Worm (Caenorhabditis elegans): ENCODE results near the gene F56A8.4.

The F56A8.4 gene

ce11 chrIII:13310552-13310951 lies 47.5 kb downstream of the F56A8.4 start (continued):
- TF ChIP-seq egl-27 (tag; optimal IDR thresholded peaks at IDR 0.05), result no peak
- no peak for TF ChIP-seq tbx-2 (tag; optimal IDR thresholded peaks at IDR 0.05)
- no peak for TF ChIP-seq swsn-7 (tag; optimal IDR thresholded peaks at IDR 0.05)
- TF ChIP-seq rnt-1 (tag; optimal IDR thresholded peaks at IDR 0.05), result no peak
- no peak for TF ChIP-seq zip-4 (GFP tag; optimal IDR thresholded peaks at IDR 0.05)
- no peak for TF ChIP-seq lin-13 (GFP tag; optimal IDR thresholded peaks at IDR 0.05)
- TF ChIP-seq ceh-8 (GFP tag; optimal IDR thresholded peaks at IDR 0.05), result no peak
- no peak for TF ChIP-seq irx-1 (tag; optimal IDR thresholded peaks at IDR 0.05)
- TF ChIP-seq elt-2 (tag; optimal IDR thresholded peaks at IDR 0.05), result no peak
- no peak for TF ChIP-seq sptf-1 (tag; optimal IDR thresholded peaks at IDR 0.05)
- no peak for TF ChIP-seq aha-1 (tag; optimal IDR thresholded peaks at IDR 0.05)
- no peak for TF ChIP-seq lir-3 (tag; optimal IDR thresholded peaks at IDR 0.05; ENCODE audit: poor library complexity)
- TF ChIP-seq fkh-4 (tag; optimal IDR thresholded peaks at IDR 0.05; ENCODE audit: borderline replicate concordance), result no peak
- TF ChIP-seq pax-3 (tag; optimal IDR thresholded peaks at IDR 0.05), result no peak
- TF ChIP-seq egl-13 (tag; optimal IDR thresholded peaks at IDR 0.05), result no peak
- TF ChIP-seq snu-23 (GFP tag; optimal IDR thresholded peaks at IDR 0.05), result peak; percentile 57
- no peak for TF ChIP-seq nhr-85 (tag)
- TF ChIP-seq C16A3.4 (tag; optimal IDR thresholded peaks at IDR 0.05), result no peak
- no peak for TF ChIP-seq mef-2 (tag; optimal IDR thresholded peaks at IDR 0.05)
- TF ChIP-seq unc-86 (tag; optimal IDR thresholded peaks at IDR 0.05), result no peak
- TF ChIP-seq hlh-17 (GFP tag; optimal IDR thresholded peaks at IDR 0.05; ENCODE audit: borderline replicate concordance), result no peak
- TF ChIP-seq lin-35 (GFP tag; optimal IDR thresholded peaks at IDR 0.05), result peak; percentile 33 to 54
- TF ChIP-seq nhr-71 (tag; optimal IDR thresholded peaks at IDR 0.05), result peak; percentile 35
- TF ChIP-seq C34B4.2 (tag; optimal IDR thresholded peaks at IDR 0.05), result no peak
- no peak for TF ChIP-seq mdl-1 (tag; optimal IDR thresholded peaks at IDR 0.05)
- no peak for TF ChIP-seq grh-1 (GFP tag; IDR thresholded peaks at IDR 0.05)
- TF ChIP-seq dsc-1 (tag; optimal IDR thresholded peaks at IDR 0.05), result no peak
- TF ChIP-seq sox-4 (tag; optimal IDR thresholded peaks at IDR 0.05), result no peak
- TF ChIP-seq lin-39 (tag; optimal IDR thresholded peaks at IDR 0.05), result no peak
- TF ChIP-seq fos-1 (tag; optimal IDR thresholded peaks at IDR 0.05), result no peak
- no peak for TF ChIP-seq unc-62 (GFP tag; optimal IDR thresholded peaks at IDR 0.05)
- no peak for TF ChIP-seq blmp-1 (tag; optimal IDR thresholded peaks at IDR 0.05)
- TF ChIP-seq efl-3 (GFP tag; optimal IDR thresholded peaks at IDR 0.05), result no peak

ce11 chrIII:13313788-13314187 lies 50.7 kb downstream of the F56A8.4 start, which contains the start of gene Y43F4B.10:
TSS of gene Y43F4B.10 (plus strand) at chrIII:13314068.
- TF ChIP-seq ceh-82 (tag; optimal IDR thresholded peaks at IDR 0.05) (peak in 1 of 3 experiments; percentile 10), efl-1 (optimal IDR thresholded peaks at IDR 0.05) (peak; percentile 51 to 75), efl-1 (GFP tag; optimal IDR thresholded peaks at IDR 0.05 in 1 of 2) (peak; percentile 18 to 58), hlh-17 (GFP tag; optimal IDR thresholded peaks at IDR 0.05; ENCODE audit: borderline replicate concordance) (no peak), blmp-1 (tag; optimal IDR thresholded peaks at IDR 0.05) (peak; percentile 23), nhr-85 (tag) (peak; percentile 1), lin-13 (GFP tag; optimal IDR thresholded peaks at IDR 0.05) (peak; percentile 7), mep-1 (tag; optimal IDR thresholded peaks at IDR 0.05) (peak; percentile 45), skn-1 (tag; optimal IDR thresholded peaks at IDR 0.05) (no peak), F16B12.6 (tag; optimal IDR thresholded peaks at IDR 0.05) (peak; percentile 26), nhr-20 (tag; optimal IDR thresholded peaks at IDR 0.05) (peak; percentile 6), snpc-4 (tag; optimal IDR thresholded peaks at IDR 0.05) (peak; percentile 2), snu-23 (GFP tag; optimal IDR thresholded peaks at IDR 0.05) (peak; percentile 30), lin-35 (GFP tag; optimal IDR thresholded peaks at IDR 0.05) (peak; percentile 50 to 69), hlh-4 (tag; optimal IDR thresholded peaks at IDR 0.05) (no peak), nhr-47 (tag; optimal IDR thresholded peaks at IDR 0.05) (peak; percentile 28), dpl-1 (GFP tag; optimal IDR thresholded peaks at IDR 0.05) (peak; percentile 42 to 74 (median 51)), lsy-2 (tag; optimal IDR thresholded peaks at IDR 0.05) (peak in 1 of 2 experiments; percentile 64), unc-130 (tag; optimal IDR thresholded peaks at IDR 0.05) (no peak), lin-15B (tag; optimal IDR thresholded peaks at IDR 0.05) (peak; percentile 56), sptf-1 (tag; optimal IDR thresholded peaks at IDR 0.05) (no peak)
